Worm (Caenorhabditis elegans): Measurements from ENCODE around the gene lgc-15.

The lgc-15 gene

DNA sequence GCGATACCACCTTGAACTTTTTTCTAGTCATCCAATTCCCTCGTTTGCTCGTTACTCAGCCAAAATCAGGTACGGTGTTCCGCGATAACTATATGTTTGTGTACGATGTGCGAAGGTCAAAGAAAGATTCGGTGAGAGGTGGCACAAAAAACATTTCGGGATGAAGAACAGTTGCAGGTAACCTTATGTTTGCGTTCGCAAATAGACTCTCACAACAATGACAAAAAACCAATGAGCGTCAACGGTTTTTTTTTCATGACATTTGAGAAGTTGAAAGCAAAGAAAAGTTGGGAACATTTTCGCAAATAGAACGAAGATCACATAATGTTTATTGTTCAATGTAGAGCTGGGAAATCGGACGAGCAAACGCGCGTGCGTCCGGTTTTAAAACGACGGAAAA, 48.5 kb downstream of the lgc-15 start:
- TF ChIP-seq unc-62 (GFP tag; optimal IDR thresholded peaks at IDR 0.05) = no peak

DNA sequence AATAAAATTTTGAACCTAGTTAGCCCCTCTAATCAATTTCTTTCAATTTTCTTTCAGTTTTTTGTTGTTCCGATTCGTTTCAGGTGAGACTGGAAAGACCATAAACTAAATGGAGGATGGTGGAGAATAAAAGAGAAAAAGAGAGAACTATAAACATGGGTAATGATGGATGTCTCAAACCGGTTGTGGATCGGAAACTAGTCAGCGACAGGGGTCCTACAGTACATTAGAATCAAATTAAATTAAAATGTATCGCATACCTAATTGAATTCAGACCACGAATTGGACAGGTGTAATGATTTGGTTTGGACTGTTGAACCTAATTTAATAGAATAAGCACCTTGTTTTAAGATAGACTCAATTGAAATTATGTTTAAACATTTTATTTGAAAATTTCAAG, 49.9 kb downstream of the lgc-15 start:
- no peak for TF ChIP-seq unc-62 (GFP tag; optimal IDR thresholded peaks at IDR 0.05)

DNA sequence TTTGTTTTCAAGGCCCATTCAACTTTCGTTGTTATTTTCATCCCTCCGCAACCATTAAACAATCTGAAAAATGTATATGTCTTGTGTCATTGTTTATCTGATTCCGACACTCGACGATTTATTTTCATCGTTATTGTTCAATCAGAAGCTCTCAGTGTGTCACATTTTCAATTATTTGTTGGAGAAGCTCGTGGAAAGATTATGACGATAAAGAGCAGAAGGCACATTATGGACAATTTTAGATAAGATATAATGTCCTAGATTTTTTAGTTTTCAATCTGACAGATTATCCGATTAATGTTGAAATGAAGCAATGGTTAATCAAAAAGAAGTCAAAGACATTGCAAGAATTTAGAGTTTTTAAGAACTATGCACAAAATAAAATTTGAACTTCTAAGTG, 50.8 kb downstream of the lgc-15 start:
- TF ChIP-seq unc-62 (GFP tag; optimal IDR thresholded peaks at IDR 0.05) = no peak

Data from whole organism, dauer.